Worm (Caenorhabditis elegans): ENCODE measurements around the gene Y26G10.4.

DNA sequence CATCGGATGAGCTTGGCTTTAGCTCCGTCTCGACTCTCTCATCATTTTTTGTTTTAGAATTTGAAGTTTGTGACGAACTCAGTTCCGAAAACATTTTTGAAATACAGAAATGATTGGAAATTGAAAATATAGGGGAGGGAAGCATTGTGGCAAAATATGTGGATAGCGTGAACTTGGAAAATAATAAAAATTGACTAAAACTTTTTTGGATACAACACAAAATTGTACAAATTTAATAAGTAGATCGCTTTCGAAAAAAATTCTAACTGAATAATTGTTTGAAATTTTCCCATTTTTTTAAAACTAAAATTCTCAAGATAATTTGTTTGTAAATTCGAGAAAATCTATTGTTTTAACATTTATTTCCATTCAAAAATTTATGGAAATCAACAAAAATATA is 15.2 kb downstream of the Y26G10.4 start, which contains the start of gene F59A1.15:
- TF ChIP-seq nhr-12 (tag; optimal IDR thresholded peaks at IDR 0.05) (no peak), nhr-28 (tag; optimal IDR thresholded peaks at IDR 0.05) (no peak), ham-2 (GFP tag; optimal IDR thresholded peaks at IDR 0.05) (no peak), elt-1 (tag; optimal IDR thresholded peaks at IDR 0.05; ENCODE audit: borderline replicate concordance, insufficient read depth) (no peak), unc-62 (GFP tag; optimal IDR thresholded peaks at IDR 0.05) (no peak), unc-39 (tag; optimal IDR thresholded peaks at IDR 0.05) (no peak), ces-1 (GFP tag; optimal IDR thresholded peaks at IDR 0.05) (no peak), elt-3 (tag; optimal IDR thresholded peaks at IDR 0.05) (no peak), snpc-4 (tag; optimal IDR thresholded peaks at IDR 0.05) (no peak), nhr-237 (tag; optimal IDR thresholded peaks at IDR 0.05) (no peak), lin-13 (tag; optimal IDR thresholded peaks at IDR 0.05) (no peak), bed-3 (GFP tag; optimal IDR thresholded peaks at IDR 0.05) (no peak), mep-1 (tag; optimal IDR thresholded peaks at IDR 0.05) (no peak)

All from whole organism, mixed stage, embryonic.